Worm (Caenorhabditis elegans) whole organism, L4/young adult: Measurements from ENCODE around the gene arrd-10.

ENCODE experiments used
- W03F9.2 ChIP-seq: fragments of 150-350 bp; optimal IDR thresholded peaks from 2 replicates; lab custom pipeline; 2014; ENCODE audit warnings: missing biosample characterization, missing genetic modification characterization
- dao-5 ChIP-seq: sonication (generic microtip); optimal IDR thresholded peaks from 2 replicates; lab custom pipeline; 2016; ENCODE audit warnings: missing genotype, missing genetic modification characterization, moderate library complexity, missing compliant biosample characterization
- him-1 ChIP-seq: sonication (generic microtip); optimal IDR thresholded peaks from 2 replicates; lab custom pipeline; 2016; ENCODE audit warnings: missing genotype, missing genetic modification reagents, missing genetic modification characterization, missing compliant biosample characterization

ce11 chrII:12960206-12960605 is 20.3 kb downstream of the arrd-10 start:
- TF ChIP-seq dao-5 (tag; lab: Kevin White, UChicago) (no peak), him-1 (tag; lab: Kevin White, UChicago) (no peak), W03F9.2 (no peak)
